Worm (Caenorhabditis elegans): Measurements from ENCODE around the gene F08D12.2.

F08D12.2 gene

DNA sequence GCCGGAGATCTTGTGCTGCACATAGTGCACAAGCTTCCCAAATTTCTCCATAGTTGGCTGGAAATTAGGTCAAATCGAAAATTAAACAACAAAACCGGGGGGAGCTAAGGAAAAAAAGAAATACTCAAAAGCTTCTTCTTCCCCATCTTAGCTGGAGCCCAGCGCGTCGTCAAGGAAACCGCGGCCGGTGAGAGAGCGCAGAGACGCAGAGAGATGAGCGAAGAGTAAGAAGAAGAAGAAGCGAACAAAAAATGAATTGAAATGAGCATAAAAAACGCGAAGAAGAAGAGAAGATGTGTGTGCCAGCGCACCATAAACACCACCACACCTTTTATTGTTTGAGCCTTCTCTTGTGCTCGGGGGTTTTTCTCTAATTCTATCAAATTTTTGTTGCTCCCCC lies 46.3 kb upstream of the F08D12.2 start, which contains the start of gene wdr-31:
Gene wdr-31 (minus strand): TSS at position 101 of the 400 bp plus-strand sequence.
- no peak for TF ChIP-seq gmeb-1 (tag; optimal IDR thresholded peaks at IDR 0.05)

ce11 chrII:2735644-2736043 lies 45.8 kb upstream of the F08D12.2 start:
- TF ChIP-seq aly-2 (tag; optimal IDR thresholded peaks at IDR 0.05) (no peak), ama-1 (optimal IDR thresholded peaks at IDR 0.05) (no peak), mdl-1 (tag; optimal IDR thresholded peaks at IDR 0.05) (no peak), ZK546.5 (tag; optimal IDR thresholded peaks at IDR 0.05) (no peak), elt-3 (tag; optimal IDR thresholded peaks at IDR 0.05) (no peak), nhr-25 (tag; optimal IDR thresholded peaks at IDR 0.05) (no peak), lin-11 (tag; optimal IDR thresholded peaks at IDR 0.05) (no peak), nhr-129 (tag; optimal IDR thresholded peaks at IDR 0.05) (no peak), nhr-237 (tag; optimal IDR thresholded peaks at IDR 0.05) (no peak), nhr-11 (tag; optimal IDR thresholded peaks at IDR 0.05) (no peak), lsy-2 (tag; optimal IDR thresholded peaks at IDR 0.05) (no peak), ztf-11 (tag; optimal IDR thresholded peaks at IDR 0.05) (no peak), elt-1 (tag; optimal IDR thresholded peaks at IDR 0.05) (no peak), unc-62 (GFP tag; optimal IDR thresholded peaks at IDR 0.05) (no peak), unc-55 (GFP tag; optimal IDR thresholded peaks at IDR 0.05) (no peak), skn-1 (tag; optimal IDR thresholded peaks at IDR 0.05) (no peak), alr-1 (tag; optimal IDR thresholded peaks at IDR 0.05) (no peak), ceh-16 (tag; optimal IDR thresholded peaks at IDR 0.05) (no peak)

DNA sequence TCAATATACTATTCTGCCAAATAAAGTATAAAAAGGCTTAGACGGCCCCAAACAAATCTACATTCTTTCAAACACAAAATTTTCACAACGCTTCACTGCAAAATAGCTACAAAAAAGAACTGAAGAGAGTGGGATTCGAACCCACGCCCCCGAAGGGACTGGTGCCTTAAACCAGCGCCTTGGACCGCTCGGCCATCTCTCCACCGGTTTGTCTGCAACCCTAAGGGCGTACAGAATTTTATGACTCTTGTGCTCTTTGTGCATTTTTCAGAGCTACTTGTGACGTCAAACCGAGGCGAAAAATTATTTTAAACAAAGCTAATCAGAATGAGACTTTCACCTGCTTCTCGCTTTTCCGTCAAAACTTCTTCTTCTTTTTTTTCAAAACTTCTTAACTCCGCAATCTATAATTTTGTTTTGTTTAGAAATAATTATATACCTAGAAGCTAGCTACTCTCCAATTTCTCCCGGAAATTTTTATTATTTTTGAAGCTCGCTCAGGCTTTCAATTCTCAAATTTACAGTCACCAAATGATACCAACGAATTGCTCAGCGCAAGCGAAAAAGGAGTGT lies 45.2 kb upstream of the F08D12.2 start, which contains the start of gene T05A8.8:
Gene T05A8.8 (plus strand): TSS at position 523 of the 573 bp plus-strand sequence.
- no peak for TF ChIP-seq blmp-1 (tag; optimal IDR thresholded peaks at IDR 0.05; ENCODE audit: insufficient read depth)
- TF ChIP-seq unc-39 (tag; optimal IDR thresholded peaks at IDR 0.05), result no peak
- no peak for TF ChIP-seq F13H6.1 (tag; optimal IDR thresholded peaks at IDR 0.05)
- TF ChIP-seq nhr-25 (tag; optimal IDR thresholded peaks at IDR 0.05), result no peak
- no peak for TF ChIP-seq unc-55 (GFP tag; optimal IDR thresholded peaks at IDR 0.05)
- no peak for TF ChIP-seq R02D3.7 (tag; optimal IDR thresholded peaks at IDR 0.05)
- TF ChIP-seq elt-3 (tag; optimal IDR thresholded peaks at IDR 0.05), result no peak
- no peak for TF ChIP-seq alr-1 (tag; optimal IDR thresholded peaks at IDR 0.05)
- TF ChIP-seq aly-2 (tag; optimal IDR thresholded peaks at IDR 0.05), result no peak
- TF ChIP-seq ztf-4 (tag; optimal IDR thresholded peaks at IDR 0.05), result no peak
- TF ChIP-seq nhr-23 (tag; optimal IDR thresholded peaks at IDR 0.05), result no peak
- no peak for TF ChIP-seq nhr-237 (tag; optimal IDR thresholded peaks at IDR 0.05)
- no peak for TF ChIP-seq lin-13 (GFP tag; optimal IDR thresholded peaks at IDR 0.05)

DNA sequence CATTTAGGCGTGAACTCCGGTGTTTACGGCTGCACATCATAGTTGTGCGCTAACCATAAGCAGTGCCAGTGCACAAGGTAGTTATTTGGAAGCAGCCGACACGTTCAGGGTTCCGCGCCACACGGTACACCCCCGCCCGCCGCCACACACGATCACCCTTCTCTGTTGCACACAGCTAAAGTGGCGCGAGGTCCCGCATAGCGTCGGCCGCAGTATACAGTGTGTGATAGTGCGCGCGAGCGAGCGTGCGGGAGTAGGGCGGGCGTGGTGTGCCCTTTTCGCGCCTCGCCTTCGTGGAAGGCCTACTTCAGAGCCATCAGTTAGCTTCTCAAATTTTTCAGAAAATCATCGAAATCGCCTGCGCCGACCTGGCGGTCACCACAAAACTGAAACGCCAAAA lies 44.5 kb upstream of the F08D12.2 start:
- TF ChIP-seq nhr-10 (tag; optimal IDR thresholded peaks at IDR 0.05) (no peak), crh-2 (tag; optimal IDR thresholded peaks at IDR 0.05) (no peak), ama-1 (optimal IDR thresholded peaks at IDR 0.05) (no peak), mbf-1 (tag; optimal IDR thresholded peaks at IDR 0.05) (no peak), sma-3 (GFP tag; optimal IDR thresholded peaks at IDR 0.05) (no peak), zag-1 (tag; optimal IDR thresholded peaks at IDR 0.05) (no peak), ceh-82 (tag; optimal IDR thresholded peaks at IDR 0.05) (no peak), nhr-6 (tag; optimal IDR thresholded peaks at IDR 0.05) (no peak)

DNA sequence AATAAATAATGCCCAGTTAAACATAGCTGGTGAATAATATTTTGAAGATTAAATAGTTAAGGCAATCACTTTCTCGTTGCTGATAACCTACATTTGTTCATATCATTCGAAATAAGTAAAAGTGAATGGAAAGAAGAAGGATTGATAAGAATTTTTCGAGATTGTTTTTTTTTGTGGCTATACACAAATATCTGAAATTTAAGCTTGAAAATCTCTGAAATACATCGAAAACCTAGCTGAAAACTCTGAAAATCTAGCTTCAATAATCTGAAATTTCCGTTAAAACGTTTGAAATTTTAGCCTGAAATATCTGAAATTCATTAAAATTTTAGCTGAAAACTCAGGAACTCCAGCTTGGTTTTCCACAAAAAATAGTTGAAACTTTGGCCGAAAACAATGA lies 41.8 kb upstream of the F08D12.2 start, which contains the start of gene T05A8.6:
Gene T05A8.6 (minus strand): TSS at position 101 of the 400 bp plus-strand sequence.
- TF ChIP-seq nhr-21 (tag; optimal IDR thresholded peaks at IDR 0.05), result no peak
- no peak for TF ChIP-seq ceh-82 (tag; optimal IDR thresholded peaks at IDR 0.05)
- no peak for TF ChIP-seq nhr-10 (tag; optimal IDR thresholded peaks at IDR 0.05)
- TF ChIP-seq dmd-4 (tag; optimal IDR thresholded peaks at IDR 0.05), result no peak
- TF ChIP-seq nhr-129 (tag; optimal IDR thresholded peaks at IDR 0.05), result no peak
- no peak for TF ChIP-seq sem-4 (tag; optimal IDR thresholded peaks at IDR 0.05)
- no peak for TF ChIP-seq lin-11 (tag; optimal IDR thresholded peaks at IDR 0.05)
- no peak for TF ChIP-seq blmp-1 (tag; optimal IDR thresholded peaks at IDR 0.05; ENCODE audit: insufficient read depth)
- no peak for TF ChIP-seq gmeb-1 (tag; optimal IDR thresholded peaks at IDR 0.05)
- TF ChIP-seq aly-2 (tag; optimal IDR thresholded peaks at IDR 0.05), result no peak
- TF ChIP-seq unc-39 (tag; optimal IDR thresholded peaks at IDR 0.05), result no peak
- TF ChIP-seq nhr-25 (tag; optimal IDR thresholded peaks at IDR 0.05), result no peak
- TF ChIP-seq nhr-77 (tag; optimal IDR thresholded peaks at IDR 0.05), result no peak
- TF ChIP-seq ceh-16 (tag; optimal IDR thresholded peaks at IDR 0.05), result no peak
- TF ChIP-seq zag-1 (tag; optimal IDR thresholded peaks at IDR 0.05), result no peak
- no peak for TF ChIP-seq ztf-1 (GFP tag; conservative IDR thresholded peaks at IDR 0.05)
- TF ChIP-seq fos-1 (tag; optimal IDR thresholded peaks at IDR 0.05), result no peak
- no peak for TF ChIP-seq mab-5 (tag; optimal IDR thresholded peaks at IDR 0.05)
- no peak for TF ChIP-seq Y55F3AM.14 (GFP tag; optimal IDR thresholded peaks at IDR 0.05)

Measured in whole organism, L2 larva.